Worm (Caenorhabditis elegans) whole organism, mixed stage, embryonic: ENCODE results near the gene F37A8.1.

Experiments
- ces-1 ChIP-seq: fragments of 150-350 bp; optimal IDR thresholded peaks from 2 replicates; lab custom pipeline; 2014; ENCODE audit warnings: missing biosample characterization, missing genetic modification reagents, missing genetic modification characterization
- lsy-2 ChIP-seq: fragments of 150-350 bp; optimal IDR thresholded peaks from 2 replicates; lab custom pipeline; 2014; ENCODE audit warnings: missing biosample characterization, missing genetic modification characterization
- mep-1 ChIP-seq: fragments of 150-350 bp; optimal IDR thresholded peaks from 2 replicates; lab custom pipeline; 2017; ENCODE audit warnings: missing biosample characterization, missing genetic modification reagents, missing genetic modification characterization, inconsistent platforms
- nhr-12 ChIP-seq: fragments of 150-350 bp; optimal IDR thresholded peaks from 2 replicates; lab custom pipeline; 2014; ENCODE audit warnings: missing biosample characterization, missing genetic modification characterization
- nhr-237 ChIP-seq: fragments of 150-350 bp; optimal IDR thresholded peaks from 2 replicates; lab custom pipeline; 2014; ENCODE audit warnings: missing biosample characterization, missing genetic modification characterization
- nhr-76 ChIP-seq: sonication (generic microtip); optimal IDR thresholded peaks from 2 replicates; lab custom pipeline; 2017; ENCODE audit warnings: missing biosample characterization, missing genetic modification characterization
- pha-4 ChIP-seq: fragments of 150-350 bp; optimal IDR thresholded peaks from 2 replicates; lab custom pipeline; 2018; ENCODE audit warnings: missing biosample characterization, missing genetic modification reagents, missing genetic modification characterization
- sem-2 ChIP-seq: fragments of 200-800 bp; sonication (Bioruptor generic); optimal IDR thresholded peaks from 2 replicates; lab custom pipeline; 2018; ENCODE audit warnings: mild to moderate bottlenecking, missing genetic modification characterization, missing compliant biosample characterization
- sptf-1 ChIP-seq: sonication (generic microtip); optimal IDR thresholded peaks from 2 replicates; lab custom pipeline; 2017; ENCODE audit warnings: mild to moderate bottlenecking, missing genetic modification characterization, moderate library complexity, missing compliant biosample characterization
- unc-39 ChIP-seq: fragments of 150-350 bp; optimal IDR thresholded peaks from 2 replicates; lab custom pipeline; 2014; ENCODE audit warnings: missing biosample characterization, missing genetic modification characterization
- zip-8 ChIP-seq: fragments of 150-350 bp; optimal IDR thresholded peaks from 2 replicates; lab custom pipeline; 2014; ENCODE audit warnings: missing biosample characterization, missing genetic modification characterization

DNA sequence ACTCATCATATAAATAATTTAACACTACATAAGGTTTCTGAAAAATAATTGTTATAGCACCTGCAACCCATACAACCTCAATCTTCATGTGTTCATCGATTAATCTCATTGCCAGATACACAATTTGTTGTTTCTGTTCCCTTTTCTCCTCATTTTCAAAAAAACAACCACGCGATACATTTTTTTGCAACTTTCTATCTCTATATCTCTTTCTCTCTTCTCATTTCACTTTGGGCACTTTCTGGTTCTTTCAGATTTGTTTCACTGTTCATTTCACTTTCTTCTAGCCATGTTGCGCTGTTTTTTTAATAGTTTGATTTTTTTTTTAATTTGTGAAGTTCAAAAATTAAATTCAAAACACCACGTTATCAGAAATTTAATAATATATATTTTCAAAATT, 31.0 kb downstream of the F37A8.1 start:
- TF ChIP-seq zip-8 (tag; lab: Kevin White, UChicago) (no peak), pha-4 (tag; lab: Kevin White, UChicago) (no peak), unc-39 (tag; lab: Kevin White, UChicago) (no peak), nhr-237 (tag; lab: Kevin White, UChicago) (no peak), lsy-2 (tag; lab: Kevin White, UChicago) (no peak), ces-1 (GFP tag; lab: Kevin White, UChicago) (no peak), mep-1 (tag; lab: Kevin White, UChicago) (no peak), sem-2 (GFP tag; lab: Kevin White, UChicago) (no peak), nhr-76 (tag; lab: Kevin White, UChicago) (no peak), nhr-12 (tag; lab: Kevin White, UChicago) (no peak), sptf-1 (tag; lab: Kevin White, UChicago) (no peak)
